Fruit fly (Drosophila melanogaster): ENCODE data around the gene CG42523.

Gene CG42523

DNA sequence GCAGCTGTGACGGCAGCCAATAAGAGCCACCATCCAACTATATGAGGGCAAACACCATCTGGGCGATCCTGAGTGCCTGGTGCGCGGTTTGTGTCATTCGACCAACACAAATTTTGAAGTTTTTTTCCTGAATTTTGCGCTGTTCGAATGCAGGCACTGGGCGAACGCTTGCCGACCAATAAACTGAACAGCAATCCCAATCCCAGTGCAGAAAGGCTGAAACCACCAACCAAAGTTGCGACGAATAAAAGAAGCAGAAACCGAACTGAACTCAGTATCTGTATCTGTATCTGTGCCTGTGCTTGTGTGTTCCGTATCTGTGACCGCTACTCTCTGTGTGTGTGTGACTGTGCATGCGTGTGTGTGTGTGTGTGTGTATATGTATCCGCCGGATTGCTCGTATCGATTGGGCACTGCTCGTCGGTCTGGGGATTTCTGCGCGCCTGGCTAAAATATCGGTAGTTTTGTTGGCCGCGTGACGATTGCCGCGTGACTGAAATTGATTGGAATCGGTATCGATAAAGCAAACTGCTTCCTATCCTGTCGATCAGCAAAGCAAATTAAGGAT, 48.9 kb downstream of the CG42523 start:
- TF ChIP-seq pad (GFP tag; optimal IDR thresholded peaks at IDR 0.05) (no peak), CG1620 (GFP tag; optimal IDR thresholded peaks at IDR 0.05) (no peak), Clk (GFP tag; optimal IDR thresholded peaks at IDR 0.05) (peak; percentile 8), toe (GFP tag; optimal IDR thresholded peaks at IDR 0.05) (no peak), cnc (optimal IDR thresholded peaks at IDR 0.05) (no peak), kay (GFP tag; ENCODE audit: borderline replicate concordance) (no peak), Mnt (GFP tag; optimal IDR thresholded peaks at IDR 0.05) (peak; percentile 85), Hr96 (GFP tag; optimal IDR thresholded peaks at IDR 0.05) (no peak), CG7101 (tag; optimal IDR thresholded peaks at IDR 0.05) (no peak), CG7045 (GFP tag; optimal IDR thresholded peaks at IDR 0.05) (no peak), tj (GFP tag; optimal IDR thresholded peaks at IDR 0.05) (no peak), bab1 (GFP tag; optimal IDR thresholded peaks at IDR 0.05) (no peak), CG12768 (GFP tag; optimal IDR thresholded peaks at IDR 0.05) (peak; percentile 86), CG11617 (GFP tag; optimal IDR thresholded peaks at IDR 0.05) (peak; percentile 0), ovo (GFP tag; optimal IDR thresholded peaks at IDR 0.05) (peak; percentile 30), Crg-1 (GFP tag; optimal IDR thresholded peaks at IDR 0.05) (no peak), CG33017 (tag; optimal IDR thresholded peaks at IDR 0.05) (no peak), CG14711 (tag; optimal IDR thresholded peaks at IDR 0.05) (no peak), cic (GFP tag; optimal IDR thresholded peaks at IDR 0.05) (peak; percentile 84), CG5204 (GFP tag; optimal IDR thresholded peaks at IDR 0.05) (no peak)

DNA sequence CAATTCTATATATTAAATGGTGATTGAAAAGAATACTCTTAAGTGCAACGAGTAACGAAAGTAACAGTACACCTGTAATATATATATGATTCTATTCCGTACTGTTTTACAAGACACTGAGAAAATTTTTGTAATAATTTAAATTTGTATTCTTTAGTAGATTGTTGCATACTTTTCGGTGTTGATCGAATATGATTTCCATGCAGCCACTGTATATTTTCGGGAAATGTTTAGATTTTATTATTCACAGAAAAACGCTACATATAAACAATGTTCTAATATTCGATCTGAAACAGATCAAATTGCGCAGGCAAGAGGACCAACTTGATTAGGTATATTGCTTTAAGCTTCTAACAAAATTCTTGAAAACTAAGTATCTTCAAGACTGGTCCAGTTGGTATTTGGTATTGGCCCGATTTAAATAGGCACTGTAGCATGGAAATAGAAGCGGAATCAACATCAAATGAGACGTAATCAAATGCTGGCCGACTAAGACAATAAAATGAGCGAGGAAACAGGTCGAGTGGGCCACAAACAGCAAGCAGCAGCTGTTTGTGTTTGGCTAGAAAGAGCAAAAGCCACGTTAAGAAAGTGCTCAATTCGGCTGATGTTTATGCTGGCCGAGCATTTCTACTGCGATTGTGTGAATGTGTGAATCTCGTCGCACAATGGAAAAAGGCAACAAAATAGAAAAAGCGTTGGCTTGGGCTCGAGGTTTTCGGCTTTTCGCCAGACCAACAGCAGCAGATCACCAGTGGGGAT, 49.7 kb downstream of the CG42523 start, which contains the start of gene CG15629:
TSS of gene CG15629 (plus strand) at position 749 of the 762 bp plus-strand sequence.
- TF ChIP-seq tj (GFP tag; optimal IDR thresholded peaks at IDR 0.05) (peak; percentile 53), ovo (GFP tag; optimal IDR thresholded peaks at IDR 0.05) (no peak), CG12768 (GFP tag; optimal IDR thresholded peaks at IDR 0.05) (no peak), Mnt (GFP tag; optimal IDR thresholded peaks at IDR 0.05) (no peak), cic (GFP tag; optimal IDR thresholded peaks at IDR 0.05) (no peak), CG5204 (GFP tag; optimal IDR thresholded peaks at IDR 0.05) (no peak), CG14711 (tag; optimal IDR thresholded peaks at IDR 0.05) (no peak)

DNA sequence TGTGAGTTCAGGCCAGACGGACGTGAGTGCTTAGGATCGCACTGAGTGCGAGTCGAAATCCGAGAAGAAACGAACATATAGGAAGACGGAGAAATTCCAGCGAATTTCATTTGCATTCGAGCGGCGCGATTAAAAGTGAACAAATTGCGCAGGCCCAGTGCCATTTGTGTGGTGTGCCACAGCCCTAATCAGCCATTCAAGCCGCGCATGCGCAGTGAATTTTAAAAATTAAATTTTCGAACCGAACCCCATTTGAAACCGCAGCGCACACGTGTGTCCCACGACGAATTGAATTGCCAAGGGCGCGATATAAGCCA, 50.3 kb downstream of the CG42523 start:
- no peak for TF ChIP-seq CG14711 (tag; optimal IDR thresholded peaks at IDR 0.05)
- no peak for TF ChIP-seq cic (GFP tag; optimal IDR thresholded peaks at IDR 0.05)
- no peak for TF ChIP-seq CG5204 (GFP tag; optimal IDR thresholded peaks at IDR 0.05)
- no peak for TF ChIP-seq CG1620 (GFP tag; optimal IDR thresholded peaks at IDR 0.05)
- TF ChIP-seq bab1 (GFP tag; optimal IDR thresholded peaks at IDR 0.05): no peak
- TF ChIP-seq cnc (optimal IDR thresholded peaks at IDR 0.05): no peak
- no peak for TF ChIP-seq CG7101 (tag; optimal IDR thresholded peaks at IDR 0.05)
- TF ChIP-seq CG12768 (GFP tag; optimal IDR thresholded peaks at IDR 0.05): no peak
- TF ChIP-seq tj (GFP tag; optimal IDR thresholded peaks at IDR 0.05): no peak
- TF ChIP-seq Clk (GFP tag; optimal IDR thresholded peaks at IDR 0.05): no peak
- no peak for TF ChIP-seq CG11617 (GFP tag; optimal IDR thresholded peaks at IDR 0.05)
- no peak for TF ChIP-seq Mnt (GFP tag; optimal IDR thresholded peaks at IDR 0.05)
- no peak for TF ChIP-seq kay (GFP tag; ENCODE audit: borderline replicate concordance)

Data from whole organism, adult.